Worm (Caenorhabditis elegans) whole organism, late embryonic: ENCODE measurements around the gene str-4.

ENCODE experiments used
- C38D4.7 ChIP-seq: fragments of 200-800 bp; sonication (Bioruptor generic); optimal IDR thresholded peaks from 2 replicates; lab custom pipeline; 2018; ENCODE audit warnings: mild to moderate bottlenecking, missing genetic modification characterization, moderate library complexity, missing compliant biosample characterization
- T23F11.4 ChIP-seq: fragments of 200-800 bp; sonication (Bioruptor generic); optimal IDR thresholded peaks from 2 replicates; lab custom pipeline; 2018; ENCODE audit warnings: mild to moderate bottlenecking, missing genetic modification characterization, missing compliant biosample characterization
- ahr-1 ChIP-seq: sonication (generic microtip); optimal IDR thresholded peaks from 2 replicates; lab custom pipeline; 2016; ENCODE audit warnings: missing genetic modification characterization, missing compliant biosample characterization
- ama-1 ChIP-seq: fragments of 150-350 bp; optimal IDR thresholded peaks from 2 replicates; lab custom pipeline; 2014
- ceh-18 ChIP-seq: sonication (generic microtip); optimal IDR thresholded peaks from 2 replicates; lab custom pipeline; 2016; ENCODE audit warnings: missing genetic modification characterization, missing compliant biosample characterization
- ceh-19 ChIP-seq: fragments of 200-800 bp; sonication (Bioruptor generic); optimal IDR thresholded peaks from 2 replicates; lab custom pipeline; 2018; ENCODE audit warnings: mild to moderate bottlenecking, missing genetic modification characterization, missing compliant biosample characterization
- ceh-2 ChIP-seq: sonication (generic microtip); optimal IDR thresholded peaks from 2 replicates; lab custom pipeline; 2016; ENCODE audit warnings: missing genotype, missing genetic modification characterization, missing compliant biosample characterization
- ceh-31 ChIP-seq: sonication (generic microtip); optimal IDR thresholded peaks from 2 replicates; lab custom pipeline; 2016; ENCODE audit warnings: missing genetic modification characterization, missing compliant biosample characterization
- ceh-45 ChIP-seq: fragments of 200-800 bp; sonication (Bioruptor generic); IDR thresholded peaks from 2 replicates; pipeline ENCODE4 v1.3.6; 2022; ENCODE audit warnings: missing genetic modification reagents, missing genetic modification characterization, missing compliant biosample characterization
- ceh-48 ChIP-seq: sonication (generic microtip); optimal IDR thresholded peaks from 2 replicates; lab custom pipeline; 2016; ENCODE audit warnings: missing genetic modification characterization, inconsistent platforms, missing compliant biosample characterization
- ceh-9 ChIP-seq: sonication (generic microtip); optimal IDR thresholded peaks from 2 replicates; lab custom pipeline; 2016; ENCODE audit warnings: mild to moderate bottlenecking, missing genetic modification characterization, inconsistent platforms, missing compliant biosample characterization
- elt-2 ChIP-seq: sonication (generic microtip); optimal IDR thresholded peaks from 2 replicates; lab custom pipeline; 2016; ENCODE audit warnings: missing genetic modification reagents, missing genetic modification characterization, missing compliant biosample characterization
- elt-4 ChIP-seq: sonication (generic microtip); optimal IDR thresholded peaks from 2 replicates; lab custom pipeline; 2016; ENCODE audit warnings: missing genetic modification characterization, missing compliant biosample characterization
- ets-4 ChIP-seq: sonication (generic microtip); optimal IDR thresholded peaks from 2 replicates; lab custom pipeline; 2016; ENCODE audit warnings: missing genetic modification characterization, missing compliant biosample characterization
- eyg-1 ChIP-seq: sonication (generic microtip); optimal IDR thresholded peaks from 2 replicates; lab custom pipeline; 2016; ENCODE audit warnings: missing genotype, missing genetic modification characterization, missing compliant biosample characterization
- fax-1 ChIP-seq: sonication (generic microtip); optimal IDR thresholded peaks from 2 replicates; lab custom pipeline; 2016; ENCODE audit warnings: missing genotype, missing genetic modification characterization, missing compliant biosample characterization
- fkh-10 ChIP-seq: fragments of 150-350 bp; optimal IDR thresholded peaks from 2 replicates; lab custom pipeline; 2014; ENCODE audit warnings: missing biosample characterization, missing genetic modification reagents, missing genetic modification characterization
- fkh-6 ChIP-seq: sonication (generic microtip); optimal IDR thresholded peaks from 2 replicates; lab custom pipeline; 2016; ENCODE audit warnings: missing genetic modification characterization, missing compliant biosample characterization
- gmeb-2 ChIP-seq: sonication (generic microtip); optimal IDR thresholded peaks from 2 replicates; lab custom pipeline; 2016; ENCODE audit warnings: missing genetic modification characterization, inconsistent platforms, missing compliant biosample characterization
- hlh-13 ChIP-seq: fragments of 200-800 bp; sonication (Bioruptor generic); optimal IDR thresholded peaks from 2 replicates; lab custom pipeline; 2018; ENCODE audit warnings: mild to moderate bottlenecking, missing genetic modification characterization, missing compliant biosample characterization
- hlh-15 ChIP-seq: sonication (generic microtip); optimal IDR thresholded peaks from 2 replicates; lab custom pipeline; 2016; ENCODE audit warnings: missing genetic modification characterization, missing compliant biosample characterization
- hlh-6 ChIP-seq: sonication (generic microtip); optimal IDR thresholded peaks from 2 replicates; lab custom pipeline; 2016; ENCODE audit warnings: missing genotype, missing genetic modification characterization, missing compliant biosample characterization
- hlh-8 ChIP-seq: sonication (generic microtip); optimal IDR thresholded peaks from 2 replicates; lab custom pipeline; 2016; ENCODE audit warnings: missing genotype, missing genetic modification characterization, missing compliant biosample characterization
- lim-6 ChIP-seq: sonication (generic microtip); optimal IDR thresholded peaks from 2 replicates; lab custom pipeline; 2016; ENCODE audit warnings: missing genetic modification characterization, missing compliant biosample characterization
- lin-11 ChIP-seq: fragments of 200-800 bp; sonication (Bioruptor generic); optimal IDR thresholded peaks from 2 replicates; lab custom pipeline; 2018; ENCODE audit warnings: mild to moderate bottlenecking, missing genetic modification characterization, missing compliant biosample characterization
- madf-2 ChIP-seq: sonication (generic microtip); optimal IDR thresholded peaks from 2 replicates; lab custom pipeline; 2017; ENCODE audit warnings: missing genetic modification characterization, missing compliant biosample characterization
- mec-3 ChIP-seq: sonication (generic microtip); optimal IDR thresholded peaks from 2 replicates; lab custom pipeline; 2016; ENCODE audit warnings: borderline replicate concordance, missing genetic modification characterization, missing compliant biosample characterization
- pag-3 ChIP-seq: sonication (generic microtip); optimal IDR thresholded peaks from 2 replicates; lab custom pipeline; 2016; ENCODE audit warnings: missing compliant biosample characterization, missing genetic modification characterization, borderline replicate concordance
- pat-9 ChIP-seq: fragments of 200-800 bp; sonication (Bioruptor generic); optimal IDR thresholded peaks from 2 replicates; lab custom pipeline; 2018; ENCODE audit warnings: mild to moderate bottlenecking, missing genetic modification characterization, moderate library complexity, missing compliant biosample characterization
- pax-1 ChIP-seq: fragments of 150-350 bp; optimal IDR thresholded peaks from 2 replicates; lab custom pipeline; 2014; ENCODE audit warnings: missing biosample characterization, missing genetic modification characterization
- pha-4 ChIP-seq: fragments of 150-350 bp; optimal IDR thresholded peaks from 2 replicates; lab custom pipeline; 2018; ENCODE audit warnings: missing biosample characterization, missing genetic modification reagents, missing genetic modification characterization
- rnt-1 ChIP-seq: sonication (generic microtip); optimal IDR thresholded peaks from 2 replicates; lab custom pipeline; 2016; ENCODE audit warnings: missing genetic modification characterization, missing compliant biosample characterization
- sdc-2 ChIP-seq: sonication (generic microtip); optimal IDR thresholded peaks from 2 replicates; lab custom pipeline; 2016; ENCODE audit warnings: missing genotype, missing genetic modification characterization, missing compliant biosample characterization
- sox-4 ChIP-seq: sonication (generic microtip); optimal IDR thresholded peaks from 2 replicates; lab custom pipeline; 2017; ENCODE audit warnings: mild to moderate bottlenecking, missing genetic modification characterization, inconsistent platforms, missing compliant biosample characterization
- syd-9 ChIP-seq: sonication (generic microtip); optimal IDR thresholded peaks from 2 replicates; lab custom pipeline; 2016; ENCODE audit warnings: mild to moderate bottlenecking, missing genetic modification characterization, moderate library complexity, missing compliant biosample characterization
- tbx-7 ChIP-seq: sonication (generic microtip); optimal IDR thresholded peaks from 2 replicates; lab custom pipeline; 2016; ENCODE audit warnings: missing genotype, missing genetic modification characterization, missing compliant biosample characterization
- ttx-3 ChIP-seq: sonication (generic microtip); optimal IDR thresholded peaks from 2 replicates; lab custom pipeline; 2016; ENCODE audit warnings: missing genetic modification reagents, missing genetic modification characterization, missing compliant biosample characterization
- unc-3 ChIP-seq, 2 experiments: fragments of 200-800 bp in 1 of 2; sonication (Bioruptor generic) in 1 of 2; sonication (generic microtip) in 1 of 2; conservative IDR thresholded peaks in 1 of 2; optimal IDR thresholded peaks in 1 of 2; 2 replicates each; pipeline versions ENCODE4 v1.3.6 to Lab custom; 2016 to 2022; ENCODE audit warnings: missing compliant biosample characterization in 2 of 2, missing genetic modification characterization in 2 of 2, missing genetic modification reagents in 1 of 2
- unc-55 ChIP-seq: sonication (generic microtip); optimal IDR thresholded peaks from 2 replicates; lab custom pipeline; 2017; ENCODE audit warnings: missing biosample characterization, missing genetic modification reagents, missing genetic modification characterization
- zip-5 ChIP-seq: sonication (generic microtip); optimal IDR thresholded peaks from 2 replicates; lab custom pipeline; 2016; ENCODE audit warnings: missing genetic modification characterization, missing compliant biosample characterization

str-4 gene

ce11 chrV:13370265-13370664 is 30.7 kb upstream of the str-4 start:
- TF ChIP-seq pag-3 (tag; lab: Kevin White, UChicago) (no peak), hlh-15 (tag; lab: Kevin White, UChicago) (no peak), rnt-1 (no peak), fax-1 (tag; lab: Kevin White, UChicago) (no peak), ama-1 (lab: Kevin White, UChicago) (no peak), eyg-1 (tag; lab: Kevin White, UChicago) (no peak), sdc-2 (no peak), lim-6 (no peak), zip-5 (tag; lab: Kevin White, UChicago) (no peak)

DNA sequence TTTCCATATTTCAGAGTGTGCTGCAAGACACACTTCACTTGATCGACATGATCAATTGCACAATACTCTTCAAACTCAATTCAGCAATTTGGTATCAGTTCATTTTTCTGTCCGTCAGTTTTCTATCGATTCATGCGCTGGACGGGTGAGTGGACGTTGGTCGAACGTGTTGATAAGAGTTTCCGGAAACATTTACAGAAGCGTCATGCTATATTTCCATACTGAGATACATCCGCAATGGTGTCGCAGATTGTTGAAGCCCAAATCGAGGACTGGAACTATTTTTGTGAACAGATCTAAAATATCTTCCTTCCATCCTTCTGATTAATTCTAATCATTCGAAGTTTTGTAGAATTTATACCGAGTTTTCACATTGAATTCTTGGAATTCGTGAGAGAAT is 30.1 kb upstream of the str-4 start:
- no peak for TF ChIP-seq tbx-7 (tag; lab: Kevin White, UChicago)
- no peak for TF ChIP-seq ceh-45 (GFP tag; lab: Robert Waterston, UW)
- no peak for TF ChIP-seq mec-3 (tag; lab: Kevin White, UChicago)
- TF ChIP-seq unc-55 (GFP tag; lab: Kevin White, UChicago), result no peak
- no peak for TF ChIP-seq unc-3 (GFP tag; conservative IDR thresholded peaks at IDR 0.05; lab: Robert Waterston, UW)
- TF ChIP-seq unc-3 (tag; optimal IDR thresholded peaks at IDR 0.05; lab: Kevin White, UChicago), result no peak
- no peak for TF ChIP-seq ama-1 (lab: Kevin White, UChicago)
- no peak for TF ChIP-seq ahr-1 (tag; lab: Kevin White, UChicago)
- no peak for TF ChIP-seq fax-1 (tag; lab: Kevin White, UChicago)
- TF ChIP-seq fkh-6, result no peak
- no peak for TF ChIP-seq madf-2 (tag; lab: Kevin White, UChicago)
- TF ChIP-seq syd-9 (tag; lab: Kevin White, UChicago), result no peak
- TF ChIP-seq ceh-18 (tag; lab: Kevin White, UChicago), result no peak
- no peak for TF ChIP-seq ceh-9 (tag; lab: Kevin White, UChicago)
- no peak for TF ChIP-seq elt-4 (tag; lab: Kevin White, UChicago)
- no peak for TF ChIP-seq hlh-15 (tag; lab: Kevin White, UChicago)
- no peak for TF ChIP-seq sox-4 (tag; lab: Kevin White, UChicago)

DNA sequence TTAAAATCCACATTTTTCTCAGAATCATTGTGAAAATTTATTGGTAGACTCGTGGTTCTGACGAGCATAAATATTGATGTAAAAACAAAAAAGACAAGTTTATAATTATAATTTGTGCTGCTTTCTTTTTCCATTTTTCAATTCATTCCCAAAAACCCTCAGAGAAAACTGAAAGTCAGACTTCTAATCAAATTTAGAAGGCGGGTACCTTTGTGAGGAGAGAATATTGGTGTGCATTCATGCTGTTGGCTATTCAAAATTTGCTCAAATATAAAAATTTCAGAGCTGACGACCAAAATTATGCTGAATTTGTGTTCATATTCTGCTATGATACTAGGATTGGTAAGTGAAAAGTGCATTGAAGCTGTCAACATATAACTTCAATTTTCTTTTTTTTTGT is 27.5 kb upstream of the str-4 start, which contains the start of gene srx-125:
Gene srx-125 (plus strand): TSS at position 301 of the 400 bp plus-strand sequence.
- no peak for TF ChIP-seq ceh-19 (GFP tag; lab: Kevin White, UChicago)
- TF ChIP-seq hlh-13 (GFP tag; lab: Kevin White, UChicago), result no peak
- TF ChIP-seq lim-6, result no peak
- no peak for TF ChIP-seq unc-3 (GFP tag; conservative IDR thresholded peaks at IDR 0.05; lab: Robert Waterston, UW)
- no peak for TF ChIP-seq unc-3 (tag; optimal IDR thresholded peaks at IDR 0.05; lab: Kevin White, UChicago)
- TF ChIP-seq pax-1 (tag; lab: Kevin White, UChicago), result no peak
- no peak for TF ChIP-seq ahr-1 (tag; lab: Kevin White, UChicago)
- no peak for TF ChIP-seq hlh-15 (tag; lab: Kevin White, UChicago)

DNA sequence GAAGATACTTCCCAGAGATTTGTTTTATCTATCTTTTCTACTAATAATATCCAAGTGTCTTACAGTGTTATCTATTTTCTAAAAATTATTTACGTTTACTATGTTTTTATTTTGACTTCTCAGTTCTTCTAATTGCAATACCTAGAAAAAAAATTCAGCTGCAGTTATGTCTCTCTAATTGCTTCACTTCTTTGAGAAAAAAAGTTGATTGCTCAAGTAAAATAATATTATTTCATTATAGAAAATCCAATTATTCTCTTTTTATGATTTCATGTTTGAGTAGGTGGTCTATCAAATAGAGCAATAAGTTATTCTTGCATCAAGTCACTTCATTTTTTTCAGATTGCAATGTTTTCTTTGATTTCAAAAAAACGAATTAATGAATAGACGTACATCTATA is 27.0 kb upstream of the str-4 start:
- TF ChIP-seq madf-2 (tag; lab: Kevin White, UChicago) (no peak), T23F11.4 (GFP tag; lab: Kevin White, UChicago) (no peak), pha-4 (no peak), C38D4.7 (GFP tag; lab: Kevin White, UChicago) (no peak), ets-4 (tag; lab: Kevin White, UChicago) (no peak), ttx-3 (tag; lab: Kevin White, UChicago) (no peak), lin-11 (no peak)

- no peak for TF ChIP-seq ceh-19 (GFP tag; lab: Kevin White, UChicago)
- no peak for TF ChIP-seq sdc-2
- TF ChIP-seq gmeb-2 (tag; lab: Kevin White, UChicago), result no peak
- no peak for TF ChIP-seq pat-9 (tag; lab: Kevin White, UChicago)
- no peak for TF ChIP-seq ceh-48 (tag; lab: Kevin White, UChicago)
- TF ChIP-seq hlh-6 (tag; lab: Kevin White, UChicago), result no peak
- no peak for TF ChIP-seq C38D4.7 (GFP tag; lab: Kevin White, UChicago)
- TF ChIP-seq hlh-8, result no peak
- TF ChIP-seq ceh-45 (GFP tag; lab: Robert Waterston, UW), result no peak
- TF ChIP-seq ceh-31 (tag; lab: Kevin White, UChicago), result no peak
- TF ChIP-seq lin-11, result no peak
- TF ChIP-seq madf-2 (tag; lab: Kevin White, UChicago), result no peak
- no peak for TF ChIP-seq zip-5 (tag; lab: Kevin White, UChicago)
- no peak for TF ChIP-seq eyg-1 (tag; lab: Kevin White, UChicago)
- no peak for TF ChIP-seq unc-3 (GFP tag; conservative IDR thresholded peaks at IDR 0.05; lab: Robert Waterston, UW)
- no peak for TF ChIP-seq unc-3 (tag; optimal IDR thresholded peaks at IDR 0.05; lab: Kevin White, UChicago)
- TF ChIP-seq unc-55 (GFP tag; lab: Kevin White, UChicago), result no peak
- no peak for TF ChIP-seq fkh-10
- no peak for TF ChIP-seq ceh-2 (tag; lab: Kevin White, UChicago)
- no peak for TF ChIP-seq elt-2 (tag; lab: Kevin White, UChicago)
- TF ChIP-seq ttx-3 (tag; lab: Kevin White, UChicago), result no peak
Observed at ce11 chrV:13364227-13364626, 24.7 kb upstream of the str-4 start.
